Fruit fly (Drosophila melanogaster): Measurements from ENCODE around the gene toc.
A peak's percentile ranks its signal among the peaks of the same experiment; 100 is the strongest.

The toc gene

dm6 chr2L:3159144-3160000, 14.8 kb upstream of the toc start, which contains the start of the genes Mad and gkt (continued):
- TF ChIP-seq CG30020 (tag; optimal IDR thresholded peaks at IDR 0.05) (peak; percentile 20), CG17361 (GFP tag; IDR thresholded peaks at IDR 0.05) (no peak), nom (GFP tag; optimal IDR thresholded peaks at IDR 0.05) (peak; percentile 60), ems (GFP tag; optimal IDR thresholded peaks at IDR 0.05) (no peak), vnd (GFP tag; IDR thresholded peaks at IDR 0.05; ENCODE audit: partially characterized antibody) (peak; percentile 21; the same call in 2 of the 3 replicates), crp (GFP tag; optimal IDR thresholded peaks at IDR 0.05) (peak in 1 of 2 experiments; percentile 41), scrt (GFP tag; optimal IDR thresholded peaks at IDR 0.05) (no peak), Bgb (GFP tag; IDR thresholded peaks at IDR 0.05; ENCODE audit: partially characterized antibody) (peak; percentile 19; the same call in 1 of the 2 replicates), sens (GFP tag) (peak; percentile 42), BEAF-32 (GFP tag; optimal IDR thresholded peaks at IDR 0.05) (peak; percentile 63), Elba2 (GFP tag; optimal IDR thresholded peaks at IDR 0.05) (peak; percentile 26), knrl (GFP tag; IDR thresholded peaks at IDR 0.05; ENCODE audit: partially characterized antibody) (peak; percentile 53), lola (GFP tag; optimal IDR thresholded peaks at IDR 0.05) (no peak), CG17385 (GFP tag; optimal IDR thresholded peaks at IDR 0.05) (peak; percentile 96), yki (optimal IDR thresholded peaks at IDR 0.05) (no peak)

- TF ChIP-seq CG16813 (GFP tag; IDR thresholded peaks at IDR 0.05; ENCODE audit: partially characterized antibody), result 0 out of 3 replicates have a peak, but pooled peaks have one; percentile 8
- TF ChIP-seq org-1 (GFP tag; optimal IDR thresholded peaks at IDR 0.05), result peak; percentile 2
- TF ChIP-seq CG2202 (tag; optimal IDR thresholded peaks at IDR 0.05), result no peak
- TF ChIP-seq Myb (GFP tag; optimal IDR thresholded peaks at IDR 0.05), result no peak
- TF ChIP-seq trem (tag; optimal IDR thresholded peaks at IDR 0.05), result no peak
- peak; percentile 2 for TF ChIP-seq exex (tag; optimal IDR thresholded peaks at IDR 0.05)
- no peak for TF ChIP-seq Side (GFP tag; optimal IDR thresholded peaks at IDR 0.05)
- TF ChIP-seq vvl (GFP tag; IDR thresholded peaks at IDR 0.05), result peak; percentile 28
- TF ChIP-seq HLH4C (GFP tag; IDR thresholded peaks at IDR 0.05; ENCODE audit: partially characterized antibody), result 0 out of 3 replicates have a peak, but pooled peaks have one; percentile 9
- peak; percentile 40 for TF ChIP-seq grau (tag; optimal IDR thresholded peaks at IDR 0.05)
- TF ChIP-seq B-H1 (GFP tag; IDR thresholded peaks at IDR 0.05), result no peak
- peak; percentile 29; the same call in 1 of the 2 replicates for TF ChIP-seq CG10321 (GFP tag; IDR thresholded peaks at IDR 0.05)
- TF ChIP-seq corto (GFP tag; optimal IDR thresholded peaks at IDR 0.05), result peak; percentile 0
- TF ChIP-seq CG8924 (tag; optimal IDR thresholded peaks at IDR 0.05), result peak; percentile 21
- peak; percentile 51 for TF ChIP-seq CG4707 (GFP tag; optimal IDR thresholded peaks at IDR 0.05)
- TF ChIP-seq CG4404 (GFP tag; IDR thresholded peaks at IDR 0.05), result no peak
- peak; percentile 54 for TF ChIP-seq Rfx (GFP tag; IDR thresholded peaks at IDR 0.05)
- TF ChIP-seq sim (GFP tag; IDR thresholded peaks at IDR 0.05), result no peak
- TF ChIP-seq lmd (GFP tag; IDR thresholded peaks at IDR 0.05), result peak; percentile 30; the same call in 1 of the 2 replicates
- peak; percentile 26 for TF ChIP-seq CG12071 (GFP tag; optimal IDR thresholded peaks at IDR 0.05)
- TF ChIP-seq ci (GFP tag; IDR thresholded peaks at IDR 0.05), result peak; percentile 61
- TF ChIP-seq C15 (GFP tag; IDR thresholded peaks at IDR 0.05), result no peak
- peak; percentile 33; the same call in 1 of the 2 replicates for TF ChIP-seq amos (GFP tag; IDR thresholded peaks at IDR 0.05; ENCODE audit: partially characterized antibody)
- TF ChIP-seq CG34422 (GFP tag; IDR thresholded peaks at IDR 0.05), result peak; percentile 26; the same call in 1 of the 3 replicates
- peak; percentile 24 for TF ChIP-seq sug (tag; optimal IDR thresholded peaks at IDR 0.05)
- peak; percentile 31 for TF ChIP-seq Blimp-1 (GFP tag; optimal IDR thresholded peaks at IDR 0.05)
- TF ChIP-seq chn (GFP tag; optimal IDR thresholded peaks at IDR 0.05), result no peak
- peak; percentile 34 for TF ChIP-seq CG15269 (tag; optimal IDR thresholded peaks at IDR 0.05)
- TF ChIP-seq ATbp (GFP tag; optimal IDR thresholded peaks at IDR 0.05), result peak; percentile 40
- 0 out of 3 replicates have a peak, but pooled peaks have one; percentile 30 for TF ChIP-seq gce (GFP tag; IDR thresholded peaks at IDR 0.05)
These were observed 13.9 kb upstream of the toc start for dm6 chr2L:3158260-3159072.
